Fruit fly (Drosophila melanogaster): ENCODE data around the gene CG14314.
A peak's percentile ranks its signal among the peaks of the same experiment; 100 is the strongest.

CG14314 gene

DNA sequence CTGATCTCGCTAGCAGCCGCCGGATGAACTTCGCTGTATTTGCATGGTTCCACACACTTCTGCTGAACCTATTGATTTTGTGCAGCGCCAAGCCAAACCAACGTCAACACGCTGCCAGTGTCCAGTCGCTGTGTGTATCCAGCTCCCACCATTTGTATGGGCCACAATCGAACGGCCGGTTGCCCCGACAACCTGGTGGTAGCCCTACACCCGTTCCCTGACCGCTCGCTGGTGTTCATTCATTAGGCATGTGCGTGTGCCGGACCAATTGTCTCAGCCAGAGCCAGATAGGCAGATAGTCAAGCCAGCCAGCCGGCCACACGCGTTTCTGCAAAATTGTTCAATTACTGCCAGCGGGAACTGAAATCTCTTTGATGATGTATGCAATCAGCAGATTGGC, 24.1 kb upstream of the CG14314 start, which contains the start of gene CG14313:
Gene CG14313, minus strand, starts transcription at position 101 of the 400 bp plus-strand sequence.
- TF ChIP-seq cic (GFP tag; optimal IDR thresholded peaks at IDR 0.05) (no peak), CG1620 (GFP tag; optimal IDR thresholded peaks at IDR 0.05) (no peak), cnc (optimal IDR thresholded peaks at IDR 0.05) (no peak)

DNA sequence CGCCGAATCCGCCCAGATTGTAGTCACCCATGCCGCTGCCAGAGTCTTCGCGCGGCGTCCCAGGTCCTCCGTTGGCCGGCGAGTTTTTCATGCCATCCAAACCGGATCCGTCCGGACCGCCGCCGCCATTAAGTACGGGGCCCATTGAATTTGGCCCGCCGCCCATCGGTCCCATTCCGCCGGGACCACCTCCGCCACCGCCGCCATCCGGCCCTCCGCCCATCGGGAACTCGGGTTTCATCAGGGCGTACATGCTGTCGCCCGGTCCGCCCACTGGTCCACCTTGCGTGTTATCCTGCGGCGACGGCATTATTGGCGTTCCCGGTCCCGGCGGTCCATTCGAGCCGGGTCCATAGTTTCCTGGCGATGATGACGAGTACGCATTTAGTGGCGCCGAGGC, 20.6 kb upstream of the CG14314 start:
- TF ChIP-seq Mnt (GFP tag; optimal IDR thresholded peaks at IDR 0.05) (no peak), Clk (GFP tag; optimal IDR thresholded peaks at IDR 0.05) (no peak), CG5204 (GFP tag; optimal IDR thresholded peaks at IDR 0.05) (no peak), CG33017 (tag; optimal IDR thresholded peaks at IDR 0.05) (no peak)

DNA sequence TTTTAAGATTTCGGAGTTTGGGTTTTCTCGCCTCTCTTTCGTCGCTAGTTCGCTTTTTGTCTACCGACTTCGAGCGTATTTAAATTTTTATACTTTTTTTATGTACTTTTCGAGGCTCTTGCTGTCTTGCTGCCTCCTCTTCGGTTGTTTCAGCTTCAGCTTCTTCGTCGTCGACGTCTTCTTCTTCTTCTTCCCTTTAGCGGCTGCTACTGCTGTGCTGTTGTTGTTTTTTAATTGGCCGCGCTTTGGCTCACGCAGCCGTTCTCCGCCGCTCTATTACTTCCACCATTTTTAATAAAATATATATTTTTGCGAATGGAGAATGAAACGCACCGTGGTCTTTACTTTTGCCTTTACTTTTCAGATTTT, 19.3 kb upstream of the CG14314 start:
- no peak for TF ChIP-seq toe (GFP tag; optimal IDR thresholded peaks at IDR 0.05)
- no peak for TF ChIP-seq ovo (GFP tag; optimal IDR thresholded peaks at IDR 0.05)
- TF ChIP-seq cnc (optimal IDR thresholded peaks at IDR 0.05) = no peak
- TF ChIP-seq Hr96 (GFP tag; optimal IDR thresholded peaks at IDR 0.05) = no peak
- TF ChIP-seq CG1620 (GFP tag; optimal IDR thresholded peaks at IDR 0.05) = no peak
- no peak for TF ChIP-seq CG7045 (GFP tag; optimal IDR thresholded peaks at IDR 0.05)
- TF ChIP-seq CG7101 (tag; optimal IDR thresholded peaks at IDR 0.05) = no peak
- TF ChIP-seq tj (GFP tag; optimal IDR thresholded peaks at IDR 0.05) = no peak
- TF ChIP-seq CG5204 (GFP tag; optimal IDR thresholded peaks at IDR 0.05) = no peak
- TF ChIP-seq kay (GFP tag; ENCODE audit: borderline replicate concordance) = no peak
- TF ChIP-seq CG12768 (GFP tag; optimal IDR thresholded peaks at IDR 0.05) = no peak
- no peak for TF ChIP-seq CG11617 (GFP tag; optimal IDR thresholded peaks at IDR 0.05)
- no peak for TF ChIP-seq bab1 (GFP tag; optimal IDR thresholded peaks at IDR 0.05)
- TF ChIP-seq cic (GFP tag; optimal IDR thresholded peaks at IDR 0.05) = no peak

DNA sequence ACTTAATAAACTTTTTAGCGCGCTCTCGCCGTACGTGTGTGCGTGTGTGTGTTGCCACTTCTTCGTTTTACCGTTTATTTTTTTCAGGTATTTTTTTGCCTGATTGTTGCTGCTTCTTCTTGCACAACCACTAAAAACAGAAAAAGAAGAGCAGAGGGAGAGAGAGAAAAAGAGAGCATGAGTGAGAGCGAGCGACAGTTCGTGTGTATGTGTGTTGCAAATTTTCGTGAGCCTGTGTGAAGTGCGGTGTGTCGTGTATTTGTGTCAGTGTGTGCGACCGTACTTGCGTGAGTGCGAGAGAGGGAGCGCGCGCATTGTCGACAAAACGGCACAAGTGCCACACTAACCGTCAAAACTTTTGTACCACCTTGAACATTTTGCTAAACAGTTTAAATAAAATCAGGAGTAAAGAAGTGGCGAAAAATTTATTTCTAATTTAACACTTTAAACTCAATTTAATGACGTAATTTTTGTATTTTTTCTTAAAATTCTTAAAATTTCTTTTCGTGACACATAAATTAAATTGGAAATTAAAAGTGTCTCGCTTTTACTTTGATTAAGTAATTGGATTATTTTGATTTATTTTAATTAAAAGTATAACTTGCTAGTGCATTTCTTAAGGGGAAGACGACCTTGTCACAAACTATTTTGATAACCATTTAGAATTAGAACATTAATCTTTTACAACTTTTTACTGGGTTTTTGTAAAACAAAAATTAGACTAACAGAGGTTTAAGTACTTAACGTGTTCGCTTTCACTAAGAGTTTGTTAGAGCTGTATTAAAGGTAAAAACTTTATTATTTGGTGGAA, 18.7 kb upstream of the CG14314 start:
- TF ChIP-seq CG1620 (GFP tag; optimal IDR thresholded peaks at IDR 0.05) (no peak), CG33017 (tag; optimal IDR thresholded peaks at IDR 0.05) (peak; percentile 29), CG7045 (GFP tag; optimal IDR thresholded peaks at IDR 0.05) (peak; percentile 45), ovo (GFP tag; optimal IDR thresholded peaks at IDR 0.05) (peak; percentile 83), Mnt (GFP tag; optimal IDR thresholded peaks at IDR 0.05) (peak; percentile 51), CG7101 (tag; optimal IDR thresholded peaks at IDR 0.05) (peak; percentile 46), CG5204 (GFP tag; optimal IDR thresholded peaks at IDR 0.05) (peak; percentile 68), kay (GFP tag; ENCODE audit: borderline replicate concordance) (no peak), pad (GFP tag; optimal IDR thresholded peaks at IDR 0.05) (peak; percentile 32), CG11617 (GFP tag; optimal IDR thresholded peaks at IDR 0.05) (peak; percentile 76), Clk (GFP tag; optimal IDR thresholded peaks at IDR 0.05) (no peak), Hr96 (GFP tag; optimal IDR thresholded peaks at IDR 0.05) (peak; percentile 52), cic (GFP tag; optimal IDR thresholded peaks at IDR 0.05) (peak; percentile 89), CG12768 (GFP tag; optimal IDR thresholded peaks at IDR 0.05) (peak; percentile 7), CG14711 (tag; optimal IDR thresholded peaks at IDR 0.05) (peak; percentile 23), cnc (optimal IDR thresholded peaks at IDR 0.05) (no peak), Crg-1 (GFP tag; optimal IDR thresholded peaks at IDR 0.05) (no peak), tj (GFP tag; optimal IDR thresholded peaks at IDR 0.05) (peak; percentile 71), toe (GFP tag; optimal IDR thresholded peaks at IDR 0.05) (peak; percentile 66), bab1 (GFP tag; optimal IDR thresholded peaks at IDR 0.05) (peak; percentile 61)

DNA sequence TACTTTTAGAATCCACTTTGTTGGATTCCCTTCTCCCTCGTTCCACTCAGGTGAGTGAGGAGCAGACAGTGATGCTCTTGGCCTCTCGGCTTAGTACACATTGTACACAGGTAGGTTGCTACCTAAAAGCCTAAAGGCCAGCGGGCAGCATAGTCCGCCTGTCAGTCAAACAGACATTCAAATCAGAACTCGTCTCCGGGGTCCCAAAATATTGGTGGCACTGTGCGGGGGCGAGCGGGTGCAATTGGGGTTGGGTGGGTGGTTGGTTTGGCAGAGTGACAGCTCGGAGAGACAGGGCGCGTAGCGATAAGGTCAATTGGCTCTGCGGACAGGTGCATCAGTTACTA, 18.2 kb upstream of the CG14314 start:
- TF ChIP-seq Crg-1 (GFP tag; optimal IDR thresholded peaks at IDR 0.05) (no peak), CG11617 (GFP tag; optimal IDR thresholded peaks at IDR 0.05) (no peak), ovo (GFP tag; optimal IDR thresholded peaks at IDR 0.05) (no peak), tj (GFP tag; optimal IDR thresholded peaks at IDR 0.05) (no peak), CG33017 (tag; optimal IDR thresholded peaks at IDR 0.05) (no peak), Clk (GFP tag; optimal IDR thresholded peaks at IDR 0.05) (no peak)

DNA sequence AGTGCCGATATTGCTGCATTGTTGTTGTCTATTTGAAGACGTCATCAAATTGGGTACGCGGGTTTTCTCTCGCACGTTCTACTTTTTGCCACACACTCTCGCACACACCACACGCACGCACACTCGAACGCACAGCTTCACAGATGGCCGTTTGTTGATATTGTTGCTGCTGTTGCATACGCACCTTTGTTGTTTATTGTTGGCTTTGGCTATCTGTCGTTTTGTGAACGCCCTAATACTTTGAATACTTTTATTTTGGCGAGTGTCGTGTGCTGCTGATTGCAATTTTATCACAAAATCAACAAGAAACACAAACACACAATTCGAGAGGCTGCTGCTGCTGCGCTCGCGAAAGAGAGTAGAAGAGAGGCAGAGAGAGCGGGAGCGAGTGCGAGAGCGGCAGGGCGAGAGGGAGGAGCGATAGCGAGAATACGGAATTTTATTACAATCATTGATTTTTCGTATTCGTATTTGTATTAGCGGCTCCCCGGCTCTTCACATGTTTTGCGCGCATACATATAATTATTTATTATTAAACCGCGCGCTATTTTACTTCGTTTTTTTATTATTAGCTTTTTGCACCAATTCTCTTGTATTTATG, 17.3 kb upstream of the CG14314 start:
- TF ChIP-seq CG12768 (GFP tag; optimal IDR thresholded peaks at IDR 0.05) = peak; percentile 73
- peak; percentile 65 for TF ChIP-seq Mnt (GFP tag; optimal IDR thresholded peaks at IDR 0.05)
- TF ChIP-seq CG5204 (GFP tag; optimal IDR thresholded peaks at IDR 0.05) = no peak
- peak; percentile 46 for TF ChIP-seq ovo (GFP tag; optimal IDR thresholded peaks at IDR 0.05)
- peak; percentile 80 for TF ChIP-seq cic (GFP tag; optimal IDR thresholded peaks at IDR 0.05)
- peak; percentile 59 for TF ChIP-seq CG1620 (GFP tag; optimal IDR thresholded peaks at IDR 0.05)
- peak; percentile 56 for TF ChIP-seq tj (GFP tag; optimal IDR thresholded peaks at IDR 0.05)
- peak; percentile 14 for TF ChIP-seq CG33017 (tag; optimal IDR thresholded peaks at IDR 0.05)
- peak; percentile 64 for TF ChIP-seq CG7101 (tag; optimal IDR thresholded peaks at IDR 0.05)
- peak; percentile 25 for TF ChIP-seq Clk (GFP tag; optimal IDR thresholded peaks at IDR 0.05)
- TF ChIP-seq CG14711 (tag; optimal IDR thresholded peaks at IDR 0.05) = peak; percentile 15
- TF ChIP-seq Hr96 (GFP tag; optimal IDR thresholded peaks at IDR 0.05) = peak; percentile 4
- TF ChIP-seq CG7045 (GFP tag; optimal IDR thresholded peaks at IDR 0.05) = peak; percentile 55
- peak; percentile 60 for TF ChIP-seq CG11617 (GFP tag; optimal IDR thresholded peaks at IDR 0.05)
- TF ChIP-seq Crg-1 (GFP tag; optimal IDR thresholded peaks at IDR 0.05) = peak; percentile 34
- no peak for TF ChIP-seq bab1 (GFP tag; optimal IDR thresholded peaks at IDR 0.05)
- TF ChIP-seq kay (GFP tag; ENCODE audit: borderline replicate concordance) = no peak
- peak; percentile 36 for TF ChIP-seq pad (GFP tag; optimal IDR thresholded peaks at IDR 0.05)
- no peak for TF ChIP-seq cnc (optimal IDR thresholded peaks at IDR 0.05)
- TF ChIP-seq toe (GFP tag; optimal IDR thresholded peaks at IDR 0.05) = no peak

Data from whole organism, adult.